Fruit fly (Drosophila melanogaster) whole organism, embryonic: ENCODE measurements around the gene CG43339.
A peak's percentile ranks its signal among the peaks of the same experiment; 100 is the strongest.

ENCODE experiments used
- Atf6 ChIP-seq: fragments of 200-800 bp; sonication (Bioruptor generic); IDR thresholded peaks from 2 replicates; pipeline ENCODE4 v1.3.6; 2022; ENCODE audit warnings: missing biosample characterization, missing genetic modification characterization
- Blimp-1 ChIP-seq: fragments of 200-800 bp; sonication (Bioruptor generic); optimal IDR thresholded peaks from 3 replicates; lab custom pipeline; 2018; ENCODE audit warnings: missing biosample characterization, missing genetic modification characterization, mild to moderate bottlenecking, moderate library complexity, missing genetic modification reagents
- CG10147 ChIP-seq: fragments of 200-800 bp; sonication (Bioruptor generic); optimal IDR thresholded peaks from 2 replicates; lab custom pipeline; 2019; ENCODE audit warnings: missing biosample characterization, mild to moderate bottlenecking, missing genetic modification characterization, moderate library complexity
- CG10209 ChIP-seq: fragments of 200-800 bp; sonication (Bioruptor generic); optimal IDR thresholded peaks from 3 replicates; lab custom pipeline; 2017; ENCODE audit warnings: missing biosample characterization, mild to moderate bottlenecking, missing genetic modification characterization, missing genetic modification reagents
- CG10274 ChIP-seq: fragments of 200-800 bp; sonication (Bioruptor generic); optimal IDR thresholded peaks from 3 replicates; lab custom pipeline; 2017; ENCODE audit warnings: missing biosample characterization, mild to moderate bottlenecking, missing genetic modification characterization
- CG10321 ChIP-seq: fragments of 200-800 bp; sonication (Bioruptor generic); IDR thresholded peaks from 2 replicates; pipeline ENCODE4 v1.3.6; 2022; ENCODE audit warnings: missing biosample characterization, missing genetic modification characterization
- CG10431 ChIP-seq: fragments of 200-800 bp; sonication (Bioruptor generic); optimal IDR thresholded peaks from 3 replicates; lab custom pipeline; 2018; ENCODE audit warnings: missing biosample characterization, mild to moderate bottlenecking, missing genetic modification characterization
- CG10959 ChIP-seq: fragments of 200-800 bp; sonication (Bioruptor generic); IDR thresholded peaks from 2 replicates; pipeline ENCODE4 v1.3.6; 2022; ENCODE audit warnings: missing biosample characterization, missing genetic modification characterization
- CG13424 ChIP-seq: fragments of 200-800 bp; sonication (Bioruptor generic); optimal IDR thresholded peaks from 2 replicates; lab custom pipeline; 2019; ENCODE audit warnings: missing biosample characterization, mild to moderate bottlenecking, missing genetic modification characterization, moderate library complexity
- CG14667 ChIP-seq: fragments of 200-800 bp; sonication (Bioruptor generic); IDR thresholded peaks from 2 replicates; pipeline ENCODE4 v1.3.6; 2022; ENCODE audit warnings: missing biosample characterization, missing genetic modification characterization
- CG15073 ChIP-seq: fragments of 200-800 bp; sonication (Bioruptor generic); optimal IDR thresholded peaks from 2 replicates; lab custom pipeline; 2016; ENCODE audit warnings: missing biosample characterization, missing genetic modification characterization
- CG15479 ChIP-seq: fragments of 200-800 bp; sonication (Bioruptor generic); optimal IDR thresholded peaks from 3 replicates; lab custom pipeline; 2019; ENCODE audit warnings: missing biosample characterization, mild to moderate bottlenecking, missing genetic modification characterization, moderate library complexity
- CG16863 ChIP-seq: fragments of 200-800 bp; sonication (Bioruptor generic); optimal IDR thresholded peaks from 3 replicates; lab custom pipeline; 2016; ENCODE audit warnings: missing biosample characterization, missing genetic modification characterization
- CG30403 ChIP-seq: fragments of 200-800 bp; sonication (Bioruptor generic); optimal IDR thresholded peaks from 3 replicates; lab custom pipeline; 2016; ENCODE audit warnings: missing biosample characterization, missing genetic modification characterization
- CG3163 ChIP-seq: fragments of 200-800 bp; sonication (Bioruptor generic); optimal IDR thresholded peaks from 3 replicates; lab custom pipeline; 2016; ENCODE audit warnings: missing biosample characterization, missing genetic modification characterization
- CG33557 ChIP-seq: fragments of 200-800 bp; sonication (Bioruptor generic); optimal IDR thresholded peaks from 2 replicates; lab custom pipeline; 2019; ENCODE audit warnings: missing biosample characterization, mild to moderate bottlenecking, missing genetic modification characterization, moderate library complexity
- CG34422 ChIP-seq: fragments of 200-800 bp; sonication (Bioruptor generic); IDR thresholded peaks from 3 replicates; pipeline ENCODE4 v1.3.6; 2022; ENCODE audit warnings: missing biosample characterization, missing genetic modification characterization
- CG3995 ChIP-seq: fragments of 200-800 bp; sonication (Bioruptor generic); optimal IDR thresholded peaks from 3 replicates; lab custom pipeline; 2016; ENCODE audit warnings: missing biosample characterization, missing genetic modification characterization
- CG7987 ChIP-seq: fragments of 200-800 bp; sonication (Bioruptor generic); optimal IDR thresholded peaks from 2 replicates; lab custom pipeline; 2018; ENCODE audit warnings: missing biosample characterization, mild to moderate bottlenecking, missing genetic modification characterization, moderate library complexity
- D ChIP-seq, 2 experiments: fragments of 200-800 bp in 1 of 2; fragments of >200 bp in 1 of 2; sonication (Bioruptor generic) in 1 of 2; optimal IDR thresholded peaks; 2 replicates in 1 of 2; 3 replicates in 1 of 2; lab custom pipeline; 2017; ENCODE audit warnings: mild to moderate bottlenecking in 1 of 2, missing biosample characterization in 1 of 2, missing genetic modification characterization in 1 of 2, missing genetic modification reagents in 1 of 2
- D19B ChIP-seq: fragments of 200-800 bp; sonication (Bioruptor generic); optimal IDR thresholded peaks from 2 replicates; lab custom pipeline; 2017; ENCODE audit warnings: missing biosample characterization, mild to moderate bottlenecking, missing genetic modification characterization
- E2f1 ChIP-seq: fragments of 200-800 bp; sonication (Bioruptor generic); IDR thresholded peaks from 2 replicates; pipeline ENCODE4 v1.3.6; 2022; ENCODE audit warnings: missing biosample characterization, missing genetic modification characterization
- HHEX ChIP-seq: fragments of 200-800 bp; sonication (Bioruptor generic); optimal IDR thresholded peaks from 3 replicates; lab custom pipeline; 2017; ENCODE audit warnings: missing biosample characterization, mild to moderate bottlenecking, missing genetic modification characterization, missing genetic modification reagents
- Hmx ChIP-seq: fragments of 200-800 bp; sonication (Bioruptor generic); optimal IDR thresholded peaks from 2 replicates; lab custom pipeline; 2016; ENCODE audit warnings: missing biosample characterization, missing genetic modification characterization
- Hr51 ChIP-seq, 2 experiments: fragments of 200-800 bp; sonication (Bioruptor generic); optimal IDR thresholded peaks; 2 replicates in 1 of 2; 3 replicates in 1 of 2; lab custom pipeline; 2016 to 2018; ENCODE audit warnings: missing biosample characterization in 2 of 2, missing genetic modification characterization in 2 of 2, mild to moderate bottlenecking in 1 of 2, moderate library complexity in 1 of 2
- Lpt ChIP-seq: fragments of >200 bp; optimal IDR thresholded peaks from 2 replicates; lab custom pipeline; 2018; ENCODE audit warnings: missing biosample characterization, missing genetic modification characterization
- NC2β ChIP-seq: fragments of 200-800 bp; sonication (Bioruptor generic); optimal IDR thresholded peaks from 2 replicates; lab custom pipeline; 2016; ENCODE audit warnings: missing biosample characterization, missing genetic modification characterization
- NK7.1 ChIP-seq: fragments of 200-800 bp; sonication (Bioruptor generic); optimal IDR thresholded peaks from 3 replicates; lab custom pipeline; 2016; ENCODE audit warnings: missing biosample characterization, missing genetic modification characterization
- Oaz ChIP-seq: fragments of 200-800 bp; sonication (Bioruptor generic); IDR thresholded peaks from 2 replicates; pipeline ENCODE4 v1.3.6; 2022; ENCODE audit warnings: missing biosample characterization, missing genetic modification characterization
- Sry-δ ChIP-seq: fragments of 200-800 bp; sonication (Bioruptor generic); optimal IDR thresholded peaks from 2 replicates; lab custom pipeline; 2016; ENCODE audit warnings: missing biosample characterization, missing genetic modification characterization
- ato ChIP-seq: fragments of 200-800 bp; sonication (Bioruptor generic); IDR thresholded peaks from 2 replicates; pipeline ENCODE4 v1.3.6; 2022; ENCODE audit warnings: missing biosample characterization, missing genetic modification characterization; ENCODE audit not compliant: partially characterized antibody
- croc ChIP-seq: fragments of 200-800 bp; sonication (Bioruptor generic); conservative IDR thresholded peaks from 3 replicates; pipeline ENCODE4 v1.3.6; 2022; ENCODE audit warnings: missing biosample characterization, missing genetic modification characterization
- danr ChIP-seq: fragments of 200-800 bp; sonication (Bioruptor generic); IDR thresholded peaks from 2 replicates; pipeline ENCODE4 v1.3.6; 2022; ENCODE audit warnings: missing biosample characterization, missing genetic modification characterization
- dm ChIP-seq: fragments of 200-800 bp; sonication (Bioruptor generic); optimal IDR thresholded peaks from 3 replicates; lab custom pipeline; 2016; ENCODE audit warnings: missing biosample characterization, missing genetic modification characterization
- dmrt99B ChIP-seq: fragments of 200-800 bp; sonication (Bioruptor generic); optimal IDR thresholded peaks from 2 replicates; lab custom pipeline; 2018; ENCODE audit warnings: missing biosample characterization, mild to moderate bottlenecking, missing genetic modification characterization, moderate library complexity
- eve ChIP-seq, 2 experiments: fragments of >200 bp; optimal IDR thresholded peaks; 2 replicates each; lab custom pipeline; 2017; ENCODE audit warnings: missing biosample characterization in 2 of 2, missing genetic modification characterization in 2 of 2
- ewg ChIP-seq: fragments of 200-800 bp; sonication (Bioruptor generic); optimal IDR thresholded peaks from 3 replicates; lab custom pipeline; 2017; ENCODE audit warnings: mild to moderate bottlenecking, missing biosample characterization, missing genetic modification reagents, missing genetic modification characterization
- fd102C ChIP-seq: fragments of 200-800 bp; sonication (Bioruptor generic); optimal IDR thresholded peaks from 2 replicates; lab custom pipeline; 2018; ENCODE audit warnings: missing biosample characterization, mild to moderate bottlenecking, missing genetic modification characterization, moderate library complexity
- her ChIP-seq: fragments of 200-800 bp; sonication (Bioruptor generic); optimal IDR thresholded peaks from 2 replicates; lab custom pipeline; 2016; ENCODE audit warnings: missing biosample characterization, missing genetic modification characterization
- klu ChIP-seq: fragments of 200-800 bp; sonication (Bioruptor generic); IDR thresholded peaks from 2 replicates; pipeline ENCODE4 v1.3.6; 2022; ENCODE audit warnings: missing biosample characterization, missing genetic modification characterization
- lbe ChIP-seq: fragments of 200-800 bp; sonication (Bioruptor generic); optimal IDR thresholded peaks from 2 replicates; lab custom pipeline; 2016; ENCODE audit warnings: missing biosample characterization, mild to moderate bottlenecking, missing genetic modification characterization
- lmd ChIP-seq: fragments of 200-800 bp; sonication (Bioruptor generic); IDR thresholded peaks from 2 replicates; pipeline ENCODE4 v1.3.6; 2022; ENCODE audit warnings: missing biosample characterization, missing genetic modification characterization
- lola ChIP-seq, 3 experiments: fragments of >200 bp in 2 of 3; fragments of 200-800 bp in 1 of 3; sonication (Bioruptor generic) in 1 of 3; optimal IDR thresholded peaks; 2 replicates each; lab custom pipeline; 2017 to 2019; ENCODE audit warnings: missing biosample characterization in 3 of 3, missing genetic modification characterization in 3 of 3, mild to moderate bottlenecking in 1 of 3, moderate library complexity in 1 of 3
- maf-S ChIP-seq: fragments of 200-800 bp; sonication (Bioruptor generic); optimal IDR thresholded peaks from 2 replicates; lab custom pipeline; 2016; ENCODE audit warnings: missing biosample characterization, missing genetic modification characterization
- nmo ChIP-seq: fragments of 200-800 bp; sonication (Bioruptor generic); optimal IDR thresholded peaks from 2 replicates; lab custom pipeline; 2018; ENCODE audit warnings: missing biosample characterization, mild to moderate bottlenecking, missing genetic modification characterization, moderate library complexity
- otp ChIP-seq: fragments of 200-800 bp; sonication (Bioruptor generic); IDR thresholded peaks from 3 replicates; pipeline ENCODE4, ENCODE4 v1.3.6; 2022; ENCODE audit warnings: missing biosample characterization, missing genetic modification characterization
- sens-2 ChIP-seq: fragments of 200-800 bp; sonication (Bioruptor generic); IDR thresholded peaks from 2 replicates; pipeline ENCODE4 v1.3.6; 2022; ENCODE audit warnings: missing biosample characterization, missing genetic modification characterization
- sisA ChIP-seq: fragments of 200-800 bp; sonication (Bioruptor generic); IDR thresholded peaks from 2 replicates; pipeline ENCODE4 v1.3.6; 2022; ENCODE audit warnings: missing biosample characterization, missing genetic modification characterization
- slp2 ChIP-seq: fragments of 200-800 bp; sonication (Bioruptor generic); optimal IDR thresholded peaks from 2 replicates; lab custom pipeline; 2016; ENCODE audit warnings: missing biosample characterization, missing genetic modification characterization
- vfl ChIP-seq: fragments of 200-800 bp; sonication (Bioruptor generic); optimal IDR thresholded peaks from 2 replicates; lab custom pipeline; 2016; ENCODE audit warnings: missing biosample characterization, missing genetic modification characterization
- wek ChIP-seq: fragments of 200-800 bp; sonication (Bioruptor generic); optimal IDR thresholded peaks from 3 replicates; lab custom pipeline; 2018; ENCODE audit warnings: missing biosample characterization, mild to moderate bottlenecking, missing genetic modification characterization, moderate library complexity

Gene CG43339

dm6 chr2L:18689376-18689775 lies 16.3 kb upstream of the CG43339 start, which contains the start of gene CG10336 (continued):
- TF ChIP-seq CG10274 (GFP tag; lab: Kevin White, UChicago), result no peak
- no peak for TF ChIP-seq danr (GFP tag; lab: Robert Waterston, UW)
- TF ChIP-seq E2f1 (GFP tag; lab: Robert Waterston, UW), result peak; percentile 93
- TF ChIP-seq sens-2, result no peak
- TF ChIP-seq CG10431 (GFP tag; lab: Kevin White, UChicago), result no peak
- no peak for TF ChIP-seq Hmx
- no peak for TF ChIP-seq Oaz (GFP tag; lab: Robert Waterston, UW)
- TF ChIP-seq wek, result no peak
- TF ChIP-seq maf-S (GFP tag; lab: Kevin White, UChicago), result no peak
- TF ChIP-seq CG10321 (GFP tag; lab: Robert Waterston, UW), result no peak
- no peak for TF ChIP-seq lmd
- no peak for TF ChIP-seq eve (GFP tag; optimal IDR thresholded peaks at IDR 0.05; lab: Kevin White, UChicago)
- no peak for TF ChIP-seq CG16863 (GFP tag; lab: Kevin White, UChicago)
- no peak for TF ChIP-seq CG3995
- TF ChIP-seq CG15073 (GFP tag; lab: Kevin White, UChicago), result no peak
- TF ChIP-seq sisA (GFP tag; lab: Robert Waterston, UW), result no peak
- TF ChIP-seq CG10147, result no peak
- TF ChIP-seq CG14667 (GFP tag; lab: Robert Waterston, UW), result no peak
- TF ChIP-seq CG10209, result no peak
- TF ChIP-seq CG10959 (GFP tag; lab: Robert Waterston, UW), result no peak
- no peak for TF ChIP-seq fd102C (GFP tag; lab: Kevin White, UChicago)
- TF ChIP-seq NC2β (GFP tag; lab: Kevin White, UChicago), result no peak
- no peak for TF ChIP-seq croc (GFP tag; lab: Robert Waterston, UW)
- TF ChIP-seq Atf6, result no peak
- TF ChIP-seq CG30403 (GFP tag; lab: Kevin White, UChicago), result no peak
- TF ChIP-seq Sry-δ (GFP tag; lab: Kevin White, UChicago), result no peak
- TF ChIP-seq dm (GFP tag; lab: Kevin White, UChicago), result no peak
- TF ChIP-seq ewg (GFP tag; lab: Kevin White, UChicago), result no peak
- TF ChIP-seq nmo (GFP tag; lab: Kevin White, UChicago), result no peak
- no peak for TF ChIP-seq Blimp-1 (GFP tag; lab: Kevin White, UChicago)
- no peak for TF ChIP-seq Lpt (GFP tag; lab: Kevin White, UChicago)
- no peak for TF ChIP-seq dmrt99B (tag; lab: Kevin White, UChicago)
- no peak for TF ChIP-seq her
- TF ChIP-seq ato (GFP tag; lab: Robert Waterston, UW), result 0 out of 2 replicates have a peak, but pooled peaks have one; percentile 25
- TF ChIP-seq CG3163 (GFP tag; lab: Kevin White, UChicago), result no peak
- TF ChIP-seq CG15479 (GFP tag; lab: Kevin White, UChicago), result no peak
- TF ChIP-seq D (optimal IDR thresholded peaks at IDR 0.05; lab: Kevin White, UChicago), result no peak
- TF ChIP-seq D (GFP tag; optimal IDR thresholded peaks at IDR 0.05; lab: Kevin White, UChicago), result no peak
- TF ChIP-seq CG7987 (GFP tag; lab: Kevin White, UChicago), result no peak
- no peak for TF ChIP-seq otp (GFP tag; lab: Robert Waterston, UW)
- TF ChIP-seq CG34422, result no peak
- no peak for TF ChIP-seq vfl (GFP tag; lab: Kevin White, UChicago)
- TF ChIP-seq NK7.1 (GFP tag; lab: Kevin White, UChicago), result no peak
- TF ChIP-seq Hr51 (GFP tag; optimal IDR thresholded peaks at IDR 0.05; lab: Kevin White, UChicago), result no peak
- TF ChIP-seq D19B (GFP tag; lab: Kevin White, UChicago), result no peak
- TF ChIP-seq CG33557, result no peak
- TF ChIP-seq HHEX (GFP tag; lab: Kevin White, UChicago), result no peak
- no peak for TF ChIP-seq lola (GFP tag; optimal IDR thresholded peaks at IDR 0.05; lab: Kevin White, UChicago)
- TF ChIP-seq klu (GFP tag; lab: Robert Waterston, UW), result no peak
- TF ChIP-seq CG13424 (tag; lab: Kevin White, UChicago), result no peak
- no peak for TF ChIP-seq slp2 (GFP tag; lab: Kevin White, UChicago)
- no peak for TF ChIP-seq lbe (GFP tag; lab: Kevin White, UChicago)
